Fruit fly (Drosophila melanogaster) whole organism, embryonic: ENCODE measurements around the gene CG8206.

Experiments
- BtbVII ChIP-seq: fragments of 200-800 bp; sonication (Bioruptor generic); optimal IDR thresholded peaks from 3 replicates; lab custom pipeline; 2017; ENCODE audit warnings: missing biosample characterization, mild to moderate bottlenecking, missing genetic modification characterization
- CG10366 ChIP-seq: fragments of 200-800 bp; sonication (Bioruptor generic); IDR thresholded peaks from 2 replicates; pipeline ENCODE4 v1.3.6; 2022; ENCODE audit warnings: missing biosample characterization, missing genetic modification characterization
- CG11456 ChIP-seq: fragments of 200-800 bp; sonication (Bioruptor generic); IDR thresholded peaks from 3 replicates; pipeline ENCODE4 v1.3.6; 2022; ENCODE audit warnings: missing biosample characterization, missing genetic modification characterization
- CG11504 ChIP-seq: fragments of 200-800 bp; sonication (Bioruptor generic); optimal IDR thresholded peaks from 3 replicates; lab custom pipeline; 2019; ENCODE audit warnings: missing biosample characterization, mild to moderate bottlenecking, missing genetic modification characterization, moderate library complexity
- CG11695 ChIP-seq: fragments of 200-800 bp; sonication (Bioruptor generic); IDR thresholded peaks from 3 replicates; pipeline ENCODE4 v1.3.6; 2022; ENCODE audit warnings: missing biosample characterization, missing genetic modification characterization
- CG11696 ChIP-seq: fragments of 200-800 bp; sonication (Bioruptor generic); IDR thresholded peaks from 2 replicates; pipeline ENCODE4 v1.3.6; 2022; ENCODE audit warnings: missing biosample characterization, missing genetic modification characterization
- CG15479 ChIP-seq: fragments of 200-800 bp; sonication (Bioruptor generic); optimal IDR thresholded peaks from 3 replicates; lab custom pipeline; 2019; ENCODE audit warnings: missing biosample characterization, mild to moderate bottlenecking, missing genetic modification characterization, moderate library complexity
- CG18011 ChIP-seq: fragments of 200-800 bp; sonication (Bioruptor generic); optimal IDR thresholded peaks from 2 replicates; lab custom pipeline; 2017; ENCODE audit warnings: missing biosample characterization, missing genetic modification characterization, mild to moderate bottlenecking, moderate library complexity, missing genotype
- CG1832 ChIP-seq: fragments of 200-800 bp; sonication (Bioruptor generic); optimal IDR thresholded peaks from 2 replicates; lab custom pipeline; 2017; ENCODE audit warnings: missing biosample characterization, mild to moderate bottlenecking, missing genetic modification characterization, inconsistent platforms
- CG18476 ChIP-seq: fragments of 200-800 bp; sonication (Bioruptor generic); optimal IDR thresholded peaks from 2 replicates; lab custom pipeline; 2016; ENCODE audit warnings: missing biosample characterization, mild to moderate bottlenecking, missing genetic modification characterization
- CG2875 ChIP-seq: fragments of 200-800 bp; sonication (Bioruptor generic); optimal IDR thresholded peaks from 2 replicates; lab custom pipeline; 2017; ENCODE audit warnings: missing biosample characterization, mild to moderate bottlenecking, missing genetic modification characterization, missing genetic modification reagents
- CG30403 ChIP-seq: fragments of 200-800 bp; sonication (Bioruptor generic); optimal IDR thresholded peaks from 3 replicates; lab custom pipeline; 2016; ENCODE audit warnings: missing biosample characterization, missing genetic modification characterization
- CG4328 ChIP-seq: fragments of 200-800 bp; sonication (Bioruptor generic); optimal IDR thresholded peaks from 3 replicates; lab custom pipeline; 2017; ENCODE audit warnings: missing biosample characterization, missing genetic modification reagents, missing genetic modification characterization
- CG5180 ChIP-seq: fragments of 200-800 bp; sonication (Bioruptor generic); optimal IDR thresholded peaks from 3 replicates; lab custom pipeline; 2017; ENCODE audit warnings: missing biosample characterization, missing genetic modification characterization, mild to moderate bottlenecking, moderate library complexity, missing genetic modification reagents
- CG6272 ChIP-seq: fragments of 200-800 bp; sonication (Bioruptor generic); IDR thresholded peaks from 2 replicates; pipeline ENCODE4 v1.3.6; 2022; ENCODE audit warnings: missing biosample characterization, missing genetic modification characterization
- CG6813 ChIP-seq: fragments of 200-800 bp; sonication (Bioruptor generic); optimal IDR thresholded peaks from 2 replicates; lab custom pipeline; 2017; ENCODE audit warnings: missing biosample characterization, missing genetic modification characterization, mild to moderate bottlenecking, moderate library complexity, missing genetic modification reagents
- CG8388 ChIP-seq: fragments of 200-800 bp; sonication (Bioruptor generic); optimal IDR thresholded peaks from 2 replicates; lab custom pipeline; 2019; ENCODE audit warnings: missing biosample characterization, mild to moderate bottlenecking, missing genetic modification characterization, moderate library complexity
- CG8924 ChIP-seq: fragments of 200-800 bp; optimal IDR thresholded peaks from 3 replicates; lab custom pipeline; 2019; ENCODE audit warnings: missing biosample characterization, mild to moderate bottlenecking, missing genetic modification characterization, moderate library complexity
- CG8944 ChIP-seq: fragments of 200-800 bp; sonication (Bioruptor generic); optimal IDR thresholded peaks from 3 replicates; lab custom pipeline; 2016; ENCODE audit warnings: missing biosample characterization, missing genetic modification characterization
- CG9609 ChIP-seq: fragments of 200-800 bp; sonication (Bioruptor generic); optimal IDR thresholded peaks from 3 replicates; lab custom pipeline; 2016; ENCODE audit warnings: missing biosample characterization, missing genetic modification characterization
- CG9797 ChIP-seq: fragments of 200-800 bp; sonication (Bioruptor generic); optimal IDR thresholded peaks from 3 replicates; lab custom pipeline; 2018; ENCODE audit warnings: missing biosample characterization, mild to moderate bottlenecking, missing genetic modification characterization
- CrebB ChIP-seq: fragments of 200-800 bp; sonication (Bioruptor generic); optimal IDR thresholded peaks from 3 replicates; lab custom pipeline; 2018; ENCODE audit warnings: missing biosample characterization, mild to moderate bottlenecking, missing genetic modification characterization
- Deaf1 ChIP-seq: fragments of 200-800 bp; optimal IDR thresholded peaks from 3 replicates; lab custom pipeline; 2019; ENCODE audit warnings: missing biosample characterization, mild to moderate bottlenecking, missing genetic modification characterization, moderate library complexity
- Dek ChIP-seq: fragments of 200-800 bp; sonication (Bioruptor generic); optimal IDR thresholded peaks from 3 replicates; lab custom pipeline; 2019; ENCODE audit warnings: missing biosample characterization, mild to moderate bottlenecking, missing genetic modification characterization, moderate library complexity
- Dfd ChIP-seq, 2 experiments: fragments of >200 bp; optimal IDR thresholded peaks; 2 replicates each; lab custom pipeline; 2017; ENCODE audit warnings: missing biosample characterization in 2 of 2, missing genetic modification characterization in 2 of 2
- E2f1 ChIP-seq: fragments of 200-800 bp; sonication (Bioruptor generic); IDR thresholded peaks from 2 replicates; pipeline ENCODE4 v1.3.6; 2022; ENCODE audit warnings: missing biosample characterization, missing genetic modification characterization
- E2f2 ChIP-seq: fragments of 200-800 bp; sonication (Bioruptor generic); IDR thresholded peaks from 2 replicates; pipeline ENCODE4 v1.3.6; 2022; ENCODE audit warnings: missing biosample characterization, missing genetic modification characterization
- ERR ChIP-seq: fragments of 200-800 bp; sonication (Bioruptor generic); optimal IDR thresholded peaks from 2 replicates; lab custom pipeline; 2016; ENCODE audit warnings: missing biosample characterization, missing genetic modification characterization
- Eip74EF ChIP-seq, 2 experiments: fragments of 200-800 bp in 1 of 2; fragments of >200 bp in 1 of 2; sonication (Bioruptor generic) in 1 of 2; optimal IDR thresholded peaks; 2 replicates each; lab custom pipeline; 2017 to 2019; ENCODE audit warnings: missing biosample characterization in 2 of 2, missing genetic modification characterization in 2 of 2, mild to moderate bottlenecking in 1 of 2, moderate library complexity in 1 of 2
- Hand ChIP-seq: fragments of 200-800 bp; sonication (Bioruptor generic); optimal IDR thresholded peaks from 2 replicates; lab custom pipeline; 2017; ENCODE audit warnings: mild to moderate bottlenecking, missing biosample characterization, missing genetic modification reagents, missing genetic modification characterization
- Kr ChIP-seq: fragments of 200-800 bp; sonication (Bioruptor generic); optimal IDR thresholded peaks from 2 replicates; lab custom pipeline; 2017; ENCODE audit warnings: missing biosample characterization, mild to moderate bottlenecking, missing genetic modification characterization
- Mes4 ChIP-seq: fragments of 200-800 bp; sonication (Bioruptor generic); optimal IDR thresholded peaks from 2 replicates; lab custom pipeline; 2016; ENCODE audit warnings: missing biosample characterization, missing genetic modification characterization
- Nf-YC ChIP-seq: fragments of 200-800 bp; optimal IDR thresholded peaks from 3 replicates; lab custom pipeline; 2019; ENCODE audit warnings: missing biosample characterization, mild to moderate bottlenecking, missing genetic modification characterization, moderate library complexity
- TFAM ChIP-seq: fragments of 200-800 bp; sonication (Bioruptor generic); optimal IDR thresholded peaks from 2 replicates; lab custom pipeline; 2017; ENCODE audit warnings: missing biosample characterization, missing genetic modification characterization, inconsistent platforms
- ase ChIP-seq: fragments of 200-800 bp; sonication (Bioruptor generic); IDR thresholded peaks from 3 replicates; pipeline ENCODE4 v1.3.6; 2022; ENCODE audit warnings: missing biosample characterization, missing genetic modification characterization
- br ChIP-seq: fragments of >200 bp; optimal IDR thresholded peaks from 2 replicates; lab custom pipeline; 2017
- chn ChIP-seq: fragments of 200-800 bp; sonication (Bioruptor generic); optimal IDR thresholded peaks from 2 replicates; lab custom pipeline; 2016; ENCODE audit warnings: missing biosample characterization, missing genetic modification characterization
- dmrt99B ChIP-seq: fragments of 200-800 bp; sonication (Bioruptor generic); optimal IDR thresholded peaks from 2 replicates; lab custom pipeline; 2018; ENCODE audit warnings: missing biosample characterization, mild to moderate bottlenecking, missing genetic modification characterization, moderate library complexity
- fu2 ChIP-seq: fragments of 200-800 bp; sonication (Bioruptor generic); optimal IDR thresholded peaks from 2 replicates; lab custom pipeline; 2016; ENCODE audit warnings: missing biosample characterization, missing genetic modification characterization
- gce ChIP-seq: fragments of 200-800 bp; sonication (Bioruptor generic); IDR thresholded peaks from 3 replicates; pipeline ENCODE4 v1.3.6; 2022; ENCODE audit warnings: missing biosample characterization, missing genetic modification characterization
- gcm2 ChIP-seq: fragments of 200-800 bp; sonication (Bioruptor generic); optimal IDR thresholded peaks from 2 replicates; lab custom pipeline; 2016; ENCODE audit warnings: missing biosample characterization, missing genetic modification characterization
- hbn ChIP-seq: fragments of 200-800 bp; sonication (Bioruptor generic); IDR thresholded peaks from 2 replicates; pipeline ENCODE4 v1.3.6; 2022; ENCODE audit warnings: missing biosample characterization, missing genetic modification characterization; ENCODE audit not compliant: partially characterized antibody
- ind ChIP-seq: fragments of 200-800 bp; sonication (Bioruptor generic); optimal IDR thresholded peaks from 3 replicates; lab custom pipeline; 2016; ENCODE audit warnings: missing biosample characterization, missing genetic modification characterization
- lov ChIP-seq, 2 experiments: fragments of 200-800 bp in 1 of 2; fragments of >200 bp in 1 of 2; sonication (Bioruptor generic) in 1 of 2; IDR thresholded peaks in 1 of 2; optimal IDR thresholded peaks in 1 of 2; 2 replicates in 1 of 2; 3 replicates in 1 of 2; pipeline versions ENCODE4 v1.3.6 to Lab custom; 2017 to 2022; ENCODE audit warnings: missing biosample characterization in 1 of 2, missing genetic modification characterization in 1 of 2
- maf-S ChIP-seq: fragments of 200-800 bp; sonication (Bioruptor generic); optimal IDR thresholded peaks from 2 replicates; lab custom pipeline; 2016; ENCODE audit warnings: missing biosample characterization, missing genetic modification characterization
- mld ChIP-seq: fragments of 200-800 bp; sonication (Bioruptor generic); IDR thresholded peaks from 3 replicates; pipeline ENCODE4 v1.3.6; 2022; ENCODE audit warnings: missing biosample characterization, missing genetic modification characterization; ENCODE audit not compliant: partially characterized antibody
- pb ChIP-seq: fragments of 200-800 bp; sonication (Bioruptor generic); optimal IDR thresholded peaks from 3 replicates; lab custom pipeline; 2016; ENCODE audit warnings: missing biosample characterization, missing genetic modification characterization
- run ChIP-seq: fragments of 200-800 bp; sonication (Bioruptor generic); optimal IDR thresholded peaks from 3 replicates; lab custom pipeline; 2018; ENCODE audit warnings: missing biosample characterization, mild to moderate bottlenecking, missing genetic modification characterization
- scrt ChIP-seq: fragments of 200-800 bp; sonication (Bioruptor generic); optimal IDR thresholded peaks from 2 replicates; lab custom pipeline; 2018; ENCODE audit warnings: missing biosample characterization, mild to moderate bottlenecking, missing genetic modification characterization, moderate library complexity
- zen2 ChIP-seq: fragments of 200-800 bp; sonication (Bioruptor generic); IDR thresholded peaks from 3 replicates; pipeline ENCODE4 v1.3.6; 2022; ENCODE audit warnings: missing biosample characterization, missing genetic modification characterization; ENCODE audit not compliant: partially characterized antibody

CG8206 gene

DNA sequence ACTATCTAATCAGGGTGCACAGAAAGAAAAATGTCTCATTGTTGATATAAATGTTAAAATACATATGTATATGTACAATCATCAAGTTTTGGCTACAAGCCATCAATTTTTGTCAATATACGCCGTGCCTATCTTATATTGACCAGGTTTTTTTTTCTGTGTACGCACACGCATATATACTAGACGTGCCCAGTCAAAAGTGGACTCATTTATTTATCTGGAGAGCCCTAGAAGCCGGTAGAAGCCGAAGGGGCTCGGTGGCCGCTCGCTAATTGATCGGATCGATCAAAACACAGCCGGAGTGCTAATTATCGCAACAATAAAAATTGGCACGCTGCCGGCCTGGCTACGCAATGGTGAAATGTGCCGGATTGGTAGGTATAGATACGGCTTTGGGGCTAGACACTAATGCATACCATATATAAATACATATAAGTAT, 1.3 kb downstream of the CG8206 start (continued):
- TF ChIP-seq zen2 = no peak
- TF ChIP-seq CG9609 (GFP tag; lab: Kevin White, UChicago) = peak; percentile 42
- TF ChIP-seq Hand (GFP tag; lab: Kevin White, UChicago) = peak; percentile 76
- peak; percentile 44 for TF ChIP-seq maf-S
- TF ChIP-seq Kr (GFP tag; lab: Kevin White, UChicago) = no peak
- peak in 1 of 2 experiments; percentile 43 for TF ChIP-seq Eip74EF (GFP tag; optimal IDR thresholded peaks at IDR 0.05; lab: Kevin White, UChicago)
- no peak for TF ChIP-seq Mes4 (GFP tag; lab: Kevin White, UChicago)
- peak; percentile 71 for TF ChIP-seq dmrt99B
- peak; percentile 64 for TF ChIP-seq CG11696 (GFP tag; lab: Robert Waterston, UW)
- peak; percentile 44 for TF ChIP-seq chn (GFP tag; lab: Kevin White, UChicago)
- TF ChIP-seq ase = peak; percentile 65; the same call in 1 of the 3 replicates
- peak; percentile 67 for TF ChIP-seq ind (GFP tag; lab: Kevin White, UChicago)
- TF ChIP-seq gcm2 = peak; percentile 45
- peak; percentile 50 for TF ChIP-seq CG8388
- TF ChIP-seq Nf-YC = peak; percentile 43
- peak; percentile 80 for TF ChIP-seq CG10366 (GFP tag; lab: Robert Waterston, UW)
- TF ChIP-seq br (lab: Kevin White, UChicago) = no peak
- TF ChIP-seq CG6272 (GFP tag; lab: Robert Waterston, UW) = peak; percentile 9; the same call in 1 of the 2 replicates
- TF ChIP-seq fu2 (GFP tag; lab: Kevin White, UChicago) = peak; percentile 37
- TF ChIP-seq scrt (GFP tag; lab: Kevin White, UChicago) = peak; percentile 74
- no peak for TF ChIP-seq gce (GFP tag; lab: Robert Waterston, UW)
- TF ChIP-seq run (tag; lab: Kevin White, UChicago) = no peak
- TF ChIP-seq E2f2 (GFP tag; lab: Robert Waterston, UW) = peak; percentile 36; the same call in 1 of the 2 replicates
- peak; percentile 48 for TF ChIP-seq CG18011 (GFP tag; lab: Kevin White, UChicago)
- TF ChIP-seq BtbVII (GFP tag; lab: Kevin White, UChicago) = peak; percentile 48
- TF ChIP-seq CG4328 (GFP tag; lab: Kevin White, UChicago) = peak; percentile 58
- TF ChIP-seq CG11695 (GFP tag; lab: Robert Waterston, UW) = peak; percentile 68; the same call in 2 of the 3 replicates
- no peak for TF ChIP-seq CG9797 (GFP tag; lab: Kevin White, UChicago)
- TF ChIP-seq CG1832 = no peak
- no peak for TF ChIP-seq lov (optimal IDR thresholded peaks at IDR 0.05; lab: Kevin White, UChicago)
- no peak for TF ChIP-seq lov (GFP tag; IDR thresholded peaks at IDR 0.05; lab: Robert Waterston, UW)
- TF ChIP-seq CG15479 (GFP tag; lab: Kevin White, UChicago) = no peak
- peak; percentile 50 for TF ChIP-seq CrebB (tag; lab: Kevin White, UChicago)
- no peak for TF ChIP-seq pb (GFP tag; lab: Kevin White, UChicago)
- no peak for TF ChIP-seq mld (GFP tag; lab: Robert Waterston, UW)
- TF ChIP-seq CG6813 (GFP tag; lab: Kevin White, UChicago) = peak; percentile 37
- TF ChIP-seq ERR (GFP tag; lab: Kevin White, UChicago) = peak; percentile 26
- TF ChIP-seq CG8924 (tag; lab: Kevin White, UChicago) = peak; percentile 57
- TF ChIP-seq hbn = no peak
- peak; percentile 67 for TF ChIP-seq CG30403 (GFP tag; lab: Kevin White, UChicago)
- peak; percentile 1 for TF ChIP-seq CG2875
- no peak for TF ChIP-seq CG18476 (GFP tag; lab: Kevin White, UChicago)
- peak; percentile 77 for TF ChIP-seq Deaf1 (tag; lab: Kevin White, UChicago)
- no peak for TF ChIP-seq Dfd (GFP tag; optimal IDR thresholded peaks at IDR 0.05; lab: Kevin White, UChicago)
- TF ChIP-seq CG11456 (GFP tag; lab: Robert Waterston, UW) = peak; percentile 82
- peak; percentile 72 for TF ChIP-seq E2f1 (GFP tag; lab: Robert Waterston, UW)
- TF ChIP-seq CG8944 = peak; percentile 75
- TF ChIP-seq Dek (tag; lab: Kevin White, UChicago) = peak; percentile 80
- no peak for TF ChIP-seq CG5180 (GFP tag; lab: Kevin White, UChicago)
- peak; percentile 74 for TF ChIP-seq CG11504 (tag; lab: Kevin White, UChicago)
- TF ChIP-seq TFAM (GFP tag; lab: Kevin White, UChicago) = no peak
